Worm (Caenorhabditis elegans) whole organism, mixed stage, embryonic: ENCODE data around the gene ZK1010.8.

Experiments
- bed-3 ChIP-seq: fragments of 200-800 bp; sonication (Bioruptor generic); optimal IDR thresholded peaks from 3 replicates; lab custom pipeline; 2018; ENCODE audit warnings: mild to moderate bottlenecking, missing genetic modification characterization, moderate library complexity, missing compliant biosample characterization
- blmp-1 ChIP-seq: fragments of 150-350 bp; optimal IDR thresholded peaks from 2 replicates; lab custom pipeline; 2014; ENCODE audit warnings: missing biosample characterization, missing genetic modification characterization
- ceh-39 ChIP-seq: fragments of 150-350 bp; optimal IDR thresholded peaks from 2 replicates; lab custom pipeline; 2014; ENCODE audit warnings: missing biosample characterization, missing genetic modification characterization
- ceh-43 ChIP-seq: fragments of 200-800 bp; sonication (Bioruptor generic); optimal IDR thresholded peaks from 2 replicates; lab custom pipeline; 2018; ENCODE audit warnings: mild to moderate bottlenecking, missing genetic modification characterization, moderate library complexity, missing compliant biosample characterization
- ceh-83 ChIP-seq: fragments of 200-800 bp; sonication (Bioruptor generic); optimal IDR thresholded peaks from 2 replicates; lab custom pipeline; 2018; ENCODE audit warnings: mild to moderate bottlenecking, missing genetic modification characterization, missing compliant biosample characterization
- ces-1 ChIP-seq: fragments of 150-350 bp; optimal IDR thresholded peaks from 2 replicates; lab custom pipeline; 2014; ENCODE audit warnings: missing biosample characterization, missing genetic modification reagents, missing genetic modification characterization
- cnd-1 ChIP-seq: fragments of 200-800 bp; sonication (Bioruptor generic); optimal IDR thresholded peaks from 2 replicates; lab custom pipeline; 2018; ENCODE audit warnings: mild to moderate bottlenecking, missing genetic modification characterization, missing compliant biosample characterization
- drap-1 ChIP-seq: fragments of 200-800 bp; sonication (Bioruptor generic); optimal IDR thresholded peaks from 3 replicates; lab custom pipeline; 2018; ENCODE audit warnings: mild to moderate bottlenecking, missing genetic modification characterization, missing compliant biosample characterization
- elt-1 ChIP-seq: sonication (generic microtip); optimal IDR thresholded peaks from 2 replicates; lab custom pipeline; 2017; ENCODE audit warnings: missing genetic modification characterization, mild to moderate bottlenecking, missing compliant biosample characterization, antibody characterized with exemption, moderate library complexity, borderline replicate concordance; ENCODE audit not compliant: insufficient read depth
- elt-3 ChIP-seq: fragments of 150-350 bp; optimal IDR thresholded peaks from 2 replicates; lab custom pipeline; 2014; ENCODE audit warnings: missing biosample characterization, missing genetic modification characterization
- ham-2 ChIP-seq: fragments of 200-800 bp; sonication (Bioruptor generic); optimal IDR thresholded peaks from 2 replicates; lab custom pipeline; 2018; ENCODE audit warnings: mild to moderate bottlenecking, missing genetic modification characterization, missing compliant biosample characterization
- lin-13 ChIP-seq: fragments of 150-350 bp; optimal IDR thresholded peaks from 2 replicates; lab custom pipeline; 2014; ENCODE audit warnings: missing biosample characterization, missing genetic modification characterization
- lin-32 ChIP-seq: fragments of 200-800 bp; sonication (Bioruptor generic); optimal IDR thresholded peaks from 2 replicates; lab custom pipeline; 2018; ENCODE audit warnings: mild to moderate bottlenecking, missing genetic modification characterization, missing compliant biosample characterization
- lsy-2 ChIP-seq: fragments of 150-350 bp; optimal IDR thresholded peaks from 2 replicates; lab custom pipeline; 2014; ENCODE audit warnings: missing biosample characterization, missing genetic modification characterization
- mep-1 ChIP-seq: fragments of 150-350 bp; optimal IDR thresholded peaks from 2 replicates; lab custom pipeline; 2017; ENCODE audit warnings: missing biosample characterization, missing genetic modification reagents, missing genetic modification characterization, inconsistent platforms
- mls-2 ChIP-seq: sonication (generic microtip); optimal IDR thresholded peaks from 2 replicates; lab custom pipeline; 2016; ENCODE audit warnings: mild to moderate bottlenecking, missing genetic modification characterization, moderate library complexity, missing compliant biosample characterization
- nhr-2 ChIP-seq: fragments of 150-350 bp; optimal IDR thresholded peaks from 2 replicates; lab custom pipeline; 2014; ENCODE audit warnings: missing biosample characterization, missing genetic modification characterization
- nhr-237 ChIP-seq: fragments of 150-350 bp; optimal IDR thresholded peaks from 2 replicates; lab custom pipeline; 2014; ENCODE audit warnings: missing biosample characterization, missing genetic modification characterization
- nhr-76 ChIP-seq: sonication (generic microtip); optimal IDR thresholded peaks from 2 replicates; lab custom pipeline; 2017; ENCODE audit warnings: missing biosample characterization, missing genetic modification characterization
- pha-4 ChIP-seq: fragments of 150-350 bp; optimal IDR thresholded peaks from 2 replicates; lab custom pipeline; 2018; ENCODE audit warnings: missing biosample characterization, missing genetic modification reagents, missing genetic modification characterization
- sem-2 ChIP-seq: fragments of 200-800 bp; sonication (Bioruptor generic); optimal IDR thresholded peaks from 2 replicates; lab custom pipeline; 2018; ENCODE audit warnings: mild to moderate bottlenecking, missing genetic modification characterization, missing compliant biosample characterization
- sptf-1 ChIP-seq: sonication (generic microtip); optimal IDR thresholded peaks from 2 replicates; lab custom pipeline; 2017; ENCODE audit warnings: mild to moderate bottlenecking, missing genetic modification characterization, moderate library complexity, missing compliant biosample characterization
- tbx-8 ChIP-seq: fragments of 200-800 bp; sonication (Bioruptor generic); optimal IDR thresholded peaks from 2 replicates; lab custom pipeline; 2018; ENCODE audit warnings: mild to moderate bottlenecking, missing genetic modification characterization, moderate library complexity, missing compliant biosample characterization
- unc-39 ChIP-seq: fragments of 150-350 bp; optimal IDR thresholded peaks from 2 replicates; lab custom pipeline; 2014; ENCODE audit warnings: missing biosample characterization, missing genetic modification characterization
- unc-62 ChIP-seq: fragments of 150-350 bp; optimal IDR thresholded peaks from 2 replicates; lab custom pipeline; 2014; ENCODE audit warnings: missing biosample characterization, missing genetic modification reagents, missing genetic modification characterization
- zip-8 ChIP-seq: fragments of 150-350 bp; optimal IDR thresholded peaks from 2 replicates; lab custom pipeline; 2014; ENCODE audit warnings: missing biosample characterization, missing genetic modification characterization

ZK1010.8 gene

DNA sequence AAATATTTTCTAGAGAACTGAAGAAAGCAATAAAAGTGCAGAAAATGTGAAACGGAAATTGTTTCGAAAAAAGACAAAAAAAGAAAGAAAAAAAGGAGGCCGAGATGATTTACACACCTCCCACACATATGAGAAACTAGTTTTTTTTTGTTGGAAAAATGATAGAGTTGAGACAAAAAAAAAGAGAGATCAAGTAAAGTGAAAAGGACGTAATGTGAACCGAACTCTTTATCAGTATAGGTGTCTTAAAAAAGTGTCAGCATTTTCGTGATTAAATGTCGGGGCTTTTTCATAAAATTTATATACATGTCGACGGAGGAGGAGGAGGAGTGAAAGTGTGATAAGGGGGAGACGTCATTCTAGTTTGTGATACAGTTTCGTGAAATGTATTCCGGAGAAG, 41.2 kb downstream of the ZK1010.8 start:
- TF ChIP-seq ceh-83 (GFP tag; lab: Kevin White, UChicago) (no peak), sem-2 (no peak), lin-13 (no peak), tbx-8 (GFP tag; lab: Kevin White, UChicago) (no peak), ceh-43 (GFP tag; lab: Kevin White, UChicago) (no peak), blmp-1 (tag; lab: Kevin White, UChicago) (no peak), zip-8 (tag; lab: Kevin White, UChicago) (no peak), sptf-1 (no peak), lsy-2 (tag; lab: Kevin White, UChicago) (no peak), elt-1 (no peak), ces-1 (GFP tag; lab: Kevin White, UChicago) (no peak), nhr-237 (tag; lab: Kevin White, UChicago) (no peak), unc-62 (GFP tag; lab: Kevin White, UChicago) (no peak), nhr-2 (tag; lab: Kevin White, UChicago) (no peak), ham-2 (GFP tag; lab: Kevin White, UChicago) (no peak), pha-4 (no peak)

- TF ChIP-seq bed-3 (GFP tag; lab: Kevin White, UChicago), result no peak
- TF ChIP-seq ces-1 (GFP tag; lab: Kevin White, UChicago), result peak; percentile 20
- no peak for TF ChIP-seq tbx-8 (GFP tag; lab: Kevin White, UChicago)
- no peak for TF ChIP-seq unc-62 (GFP tag; lab: Kevin White, UChicago)
- no peak for TF ChIP-seq nhr-76 (tag; lab: Kevin White, UChicago)
- no peak for TF ChIP-seq mep-1
- no peak for TF ChIP-seq elt-3 (tag; lab: Kevin White, UChicago)
- TF ChIP-seq sptf-1, result no peak
These were observed 47.9 kb downstream of the ZK1010.8 start for ce11 chrIII:12952615-12953014.

ce11 chrIII:12951362-12952228, 48.9 kb downstream of the ZK1010.8 start, which contains the start of gene Y39E4A.1:
Gene Y39E4A.1, plus strand, starts transcription at chrIII:12951412.
- TF ChIP-seq ceh-83 (GFP tag; lab: Kevin White, UChicago) (no peak), nhr-76 (tag; lab: Kevin White, UChicago) (no peak), sem-2 (no peak), nhr-2 (tag; lab: Kevin White, UChicago) (no peak), ceh-39 (tag; lab: Kevin White, UChicago) (no peak), mls-2 (tag; lab: Kevin White, UChicago) (no peak), unc-62 (GFP tag; lab: Kevin White, UChicago) (no peak), sptf-1 (no peak), lin-32 (no peak), unc-39 (tag; lab: Kevin White, UChicago) (no peak), tbx-8 (GFP tag; lab: Kevin White, UChicago) (no peak), blmp-1 (tag; lab: Kevin White, UChicago) (no peak), cnd-1 (tag; lab: Kevin White, UChicago) (no peak), drap-1 (GFP tag; lab: Kevin White, UChicago) (no peak)
